Worm (Caenorhabditis elegans) whole organism, young adult: ENCODE data around the gene nhr-204.

Experiments
- C06A6.2 ChIP-seq: fragments of 200-800 bp; sonication (Bioruptor generic); conservative IDR thresholded peaks from 2 replicates; pipeline ENCODE4 v1.3.6; 2022; ENCODE audit warnings: missing genetic modification characterization, missing compliant biosample characterization
- F22D6.2 ChIP-seq: sonication (generic microtip); optimal IDR thresholded peaks from 2 replicates; lab custom pipeline; 2016; ENCODE audit warnings: mild to moderate bottlenecking, missing genetic modification characterization, missing compliant biosample characterization
- F23B12.7 ChIP-seq: sonication (generic microtip); optimal IDR thresholded peaks from 2 replicates; lab custom pipeline; 2017; ENCODE audit warnings: missing genetic modification characterization, mild to moderate bottlenecking, missing compliant biosample characterization, antibody characterized with exemption, moderate library complexity; ENCODE audit not compliant: insufficient read depth
- F33H1.4 ChIP-seq: fragments of 200-800 bp; sonication (Bioruptor generic); IDR thresholded peaks from 2 replicates; pipeline ENCODE4 v1.3.6; 2022; ENCODE audit warnings: missing genetic modification reagents, missing genetic modification characterization, missing compliant biosample characterization
- F39B2.1 ChIP-seq: fragments of 200-800 bp; sonication (Bioruptor generic); IDR thresholded peaks from 2 replicates; pipeline ENCODE4 v1.3.6; 2022; ENCODE audit warnings: missing genetic modification reagents, missing genetic modification characterization, missing compliant biosample characterization
- F49E8.2 ChIP-seq: sonication (generic microtip); optimal IDR thresholded peaks from 3 replicates; lab custom pipeline; 2017; ENCODE audit warnings: missing genetic modification characterization, mild to moderate bottlenecking, missing compliant biosample characterization, antibody characterized with exemption, moderate library complexity; ENCODE audit not compliant: insufficient read depth
- Y79H2A.3 ChIP-seq: fragments of 200-800 bp; sonication (Bioruptor generic); conservative IDR thresholded peaks from 2 replicates; pipeline ENCODE4 v1.3.6; 2022; ENCODE audit warnings: missing genetic modification reagents, missing genetic modification characterization, missing compliant biosample characterization
- ZK185.1 ChIP-seq: sonication (generic microtip); optimal IDR thresholded peaks from 2 replicates; lab custom pipeline; 2016; ENCODE audit warnings: mild to moderate bottlenecking, missing genetic modification characterization, missing compliant biosample characterization; ENCODE audit not compliant: poor library complexity, severe bottlenecking
- attf-3 ChIP-seq: fragments of 200-800 bp; sonication (Bioruptor generic); conservative IDR thresholded peaks from 2 replicates; pipeline ENCODE4 v1.3.6; 2022; ENCODE audit warnings: missing genetic modification reagents, missing genetic modification characterization, missing compliant biosample characterization
- attf-5 ChIP-seq: fragments of 200-800 bp; sonication (Bioruptor generic); optimal IDR thresholded peaks from 2 replicates; lab custom pipeline; 2018; ENCODE audit warnings: mild to moderate bottlenecking, missing genetic modification characterization, missing compliant biosample characterization
- ceh-100 ChIP-seq: fragments of 200-800 bp; sonication (Bioruptor generic); IDR thresholded peaks from 2 replicates; pipeline ENCODE4 v1.3.6; 2022; ENCODE audit warnings: missing genetic modification reagents, missing genetic modification characterization, missing compliant biosample characterization
- ceh-27 ChIP-seq: fragments of 200-800 bp; sonication (Bioruptor generic); optimal IDR thresholded peaks from 2 replicates; lab custom pipeline; 2018; ENCODE audit warnings: mild to moderate bottlenecking, missing genetic modification characterization, moderate library complexity, missing compliant biosample characterization
- chd-7 ChIP-seq: sonication (generic microtip); optimal IDR thresholded peaks from 2 replicates; lab custom pipeline; 2016; ENCODE audit warnings: mild to moderate bottlenecking, missing genetic modification characterization, moderate library complexity, missing compliant biosample characterization
- dpff-1 ChIP-seq: sonication (generic microtip); optimal IDR thresholded peaks from 2 replicates; lab custom pipeline; 2017; ENCODE audit warnings: mild to moderate bottlenecking, missing genetic modification characterization, missing compliant biosample characterization
- egl-18 ChIP-seq: fragments of 200-800 bp; sonication (Bioruptor generic); IDR thresholded peaks from 2 replicates; pipeline ENCODE4 v1.3.6; 2022; ENCODE audit warnings: missing genetic modification reagents, missing genetic modification characterization, missing compliant biosample characterization
- ets-4 ChIP-seq: fragments of 200-800 bp; sonication (Bioruptor generic); optimal IDR thresholded peaks from 2 replicates; lab custom pipeline; 2018; ENCODE audit warnings: mild to moderate bottlenecking, missing genetic modification characterization, missing compliant biosample characterization
- fkh-3 ChIP-seq: sonication (generic microtip); optimal IDR thresholded peaks from 2 replicates; lab custom pipeline; 2016; ENCODE audit warnings: mild to moderate bottlenecking, missing genetic modification characterization, missing compliant biosample characterization
- hmg-1.2 ChIP-seq: fragments of 200-800 bp; sonication (Bioruptor generic); IDR thresholded peaks from 2 replicates; pipeline ENCODE4 v1.3.6; 2022; ENCODE audit warnings: missing genetic modification reagents, missing genetic modification characterization, missing compliant biosample characterization
- lag-1 ChIP-seq: fragments of 200-800 bp; sonication (Bioruptor generic); IDR thresholded peaks from 2 replicates; pipeline ENCODE4 v1.3.6; 2022; ENCODE audit warnings: missing genetic modification reagents, missing genetic modification characterization, missing compliant biosample characterization
- let-607 ChIP-seq, 2 experiments: fragments of 200-800 bp in 1 of 2; sonication (Bioruptor generic) in 1 of 2; sonication (generic microtip) in 1 of 2; optimal IDR thresholded peaks; 2 replicates each; lab custom pipeline; 2016 to 2018; ENCODE audit warnings: mild to moderate bottlenecking in 2 of 2, missing compliant biosample characterization in 2 of 2, missing genetic modification characterization in 2 of 2, moderate library complexity in 2 of 2, missing genotype in 1 of 2
- lin-54 ChIP-seq: fragments of 200-800 bp; sonication (Bioruptor generic); optimal IDR thresholded peaks from 2 replicates; lab custom pipeline; 2018; ENCODE audit warnings: mild to moderate bottlenecking, missing genetic modification characterization, missing compliant biosample characterization
- madf-6 ChIP-seq: fragments of 200-800 bp; sonication (Bioruptor generic); IDR thresholded peaks from 2 replicates; pipeline ENCODE4 v1.3.6; 2022; ENCODE audit warnings: missing genetic modification reagents, missing genetic modification characterization, missing compliant biosample characterization
- mes-4 ChIP-seq: sonication (generic microtip); optimal IDR thresholded peaks from 2 replicates; lab custom pipeline; 2016; ENCODE audit warnings: missing genotype, missing genetic modification characterization, missing compliant biosample characterization
- mxl-1 ChIP-seq: sonication (generic microtip); optimal IDR thresholded peaks from 2 replicates; lab custom pipeline; 2016; ENCODE audit warnings: missing genetic modification characterization, missing compliant biosample characterization
- nfyb-1 ChIP-seq: fragments of 200-800 bp; sonication (Bioruptor generic); IDR thresholded peaks from 2 replicates; pipeline ENCODE4 v1.3.6; 2022; ENCODE audit warnings: missing genetic modification reagents, missing genetic modification characterization, missing compliant biosample characterization
- nhr-120 ChIP-seq: fragments of 200-800 bp; sonication (Bioruptor generic); IDR thresholded peaks from 2 replicates; pipeline ENCODE4 v1.3.6; 2022; ENCODE audit warnings: missing genetic modification characterization, missing compliant biosample characterization
- pbrm-1 ChIP-seq: fragments of 200-800 bp; sonication (Bioruptor generic); IDR thresholded peaks from 2 replicates; pipeline ENCODE4 v1.3.6; 2022; ENCODE audit warnings: missing genetic modification reagents, missing genetic modification characterization, missing compliant biosample characterization
- snpc-1.1 ChIP-seq: sonication (generic microtip); optimal IDR thresholded peaks from 2 replicates; lab custom pipeline; 2017; ENCODE audit warnings: missing genetic modification characterization, mild to moderate bottlenecking, missing compliant biosample characterization, antibody characterized with exemption, moderate library complexity, missing genotype, missing genetic modification reagents; ENCODE audit not compliant: insufficient read depth
- snpc-4 ChIP-seq, 5 experiments: fragments of 150-350 bp in 1 of 5; sonication (generic microtip) in 4 of 5; optimal IDR thresholded peaks; 2 replicates each; lab custom pipeline; 2014 to 2018; ENCODE audit warnings: missing genetic modification characterization in 5 of 5, missing biosample characterization in 3 of 5, antibody characterized with exemption in 2 of 5, mild to moderate bottlenecking in 2 of 5, missing compliant biosample characterization in 2 of 5, missing genotype in 2 of 5, moderate library complexity in 2 of 5, missing genetic modification reagents in 1 of 5
- somi-1 ChIP-seq: fragments of 200-800 bp; sonication (Bioruptor generic); optimal IDR thresholded peaks from 2 replicates; lab custom pipeline; 2018; ENCODE audit warnings: mild to moderate bottlenecking, missing genetic modification characterization, missing compliant biosample characterization
- sptf-2 ChIP-seq: fragments of 200-800 bp; sonication (Bioruptor generic); optimal IDR thresholded peaks from 2 replicates; lab custom pipeline; 2018; ENCODE audit warnings: mild to moderate bottlenecking, missing genetic modification characterization, missing compliant biosample characterization
- unc-130 ChIP-seq: sonication (generic microtip); optimal IDR thresholded peaks from 2 replicates; lab custom pipeline; 2016; ENCODE audit warnings: missing genetic modification reagents, missing genetic modification characterization, missing compliant biosample characterization
- unc-62 ChIP-seq: fragments of 150-350 bp; optimal IDR thresholded peaks from 2 replicates; lab custom pipeline; 2014; ENCODE audit warnings: missing biosample characterization, missing genetic modification reagents, missing genetic modification characterization
- xnd-1 ChIP-seq: sonication (generic microtip); optimal IDR thresholded peaks from 2 replicates; lab custom pipeline; 2016; ENCODE audit warnings: missing genotype, missing genetic modification reagents, missing genetic modification characterization, missing compliant biosample characterization
- zfh-2 ChIP-seq: fragments of 200-800 bp; sonication (Bioruptor generic); conservative IDR thresholded peaks from 2 replicates; pipeline ENCODE4 v1.3.6; 2022; ENCODE audit warnings: missing genetic modification reagents, missing genetic modification characterization, missing compliant biosample characterization
- ztf-26 ChIP-seq: sonication (generic microtip); optimal IDR thresholded peaks from 2 replicates; lab custom pipeline; 2017; ENCODE audit warnings: missing genetic modification characterization, missing compliant biosample characterization

Gene nhr-204

DNA sequence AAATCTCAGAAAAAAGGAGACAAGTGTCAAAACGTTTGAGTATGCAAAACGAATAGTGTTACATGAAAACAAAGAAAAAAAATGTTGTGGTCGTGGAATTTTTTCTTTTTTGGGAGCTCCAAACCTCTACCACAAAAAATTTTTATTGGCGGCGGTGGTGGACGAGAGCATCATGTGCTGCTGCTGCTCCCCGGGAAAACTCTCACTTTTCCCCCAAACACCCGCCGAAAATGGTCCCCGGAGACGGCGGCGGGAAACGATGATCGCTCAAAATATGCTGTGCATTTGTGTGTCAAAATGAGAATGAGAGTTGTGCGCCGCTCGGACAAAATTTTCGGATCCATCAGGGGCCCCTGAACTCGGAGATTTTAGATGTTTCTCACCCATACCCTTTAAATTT lies 37.2 kb upstream of the nhr-204 start:
- TF ChIP-seq F39B2.1 (GFP tag; lab: Robert Waterston, UW) (no peak), ets-4 (GFP tag; lab: Kevin White, UChicago) (no peak), zfh-2 (GFP tag; lab: Robert Waterston, UW) (peak; percentile 74), dpff-1 (no peak), pbrm-1 (no peak)

DNA sequence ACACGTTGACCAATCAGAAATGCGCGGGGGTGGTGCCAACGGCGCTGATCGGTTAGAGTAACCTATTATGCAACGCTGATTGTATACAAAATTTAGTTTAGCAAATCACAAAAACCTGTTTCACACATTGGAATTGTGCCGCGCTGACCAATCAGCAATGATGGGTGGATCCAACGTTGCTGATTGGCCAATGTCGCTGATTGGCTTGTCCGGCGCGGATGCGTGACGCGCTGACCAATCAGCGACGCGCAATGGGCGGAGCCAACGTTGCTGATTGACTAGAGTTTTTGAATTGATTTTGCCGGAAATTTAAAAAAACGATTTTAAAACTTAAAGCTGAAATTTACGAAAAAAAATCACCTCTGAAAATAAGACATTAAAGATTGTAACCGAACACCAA lies 26.7 kb upstream of the nhr-204 start:
- TF ChIP-seq nfyb-1 (0 out of 2 replicates have a peak, but pooled peaks have one; percentile 56), F23B12.7 (tag; lab: Kevin White, UChicago) (no peak), dpff-1 (no peak)

DNA sequence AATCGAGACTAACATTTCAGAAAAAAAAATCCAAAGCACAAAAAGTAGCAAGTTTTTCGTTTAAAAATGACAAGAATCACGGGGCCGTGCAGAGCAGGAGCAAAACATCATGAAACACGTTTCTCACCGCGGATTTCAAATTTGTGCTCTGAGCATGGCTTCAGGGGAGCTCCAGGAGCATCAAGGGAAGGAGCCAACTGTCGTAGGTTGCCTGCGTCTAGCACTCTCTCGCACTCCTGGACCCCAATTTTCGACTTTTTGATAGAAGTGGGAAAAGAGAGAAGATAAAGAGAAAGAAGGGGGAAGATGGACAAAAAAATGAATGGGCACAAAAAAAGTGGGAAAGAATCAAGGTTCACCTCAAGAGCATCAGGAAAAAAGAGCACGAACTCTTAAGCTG lies 26.2 kb upstream of the nhr-204 start:
- TF ChIP-seq zfh-2 (GFP tag; lab: Robert Waterston, UW) (no peak), dpff-1 (no peak), somi-1 (GFP tag; lab: Kevin White, UChicago) (peak; percentile 8), unc-62 (GFP tag; lab: Kevin White, UChicago) (no peak), snpc-4 (GFP tag; optimal IDR thresholded peaks at IDR 0.05; lab: Kevin White, UChicago) (no peak), snpc-4 (tag; optimal IDR thresholded peaks at IDR 0.05; lab: Kevin White, UChicago) (no peak), ceh-27 (GFP tag; lab: Kevin White, UChicago) (peak; percentile 24), ZK185.1 (no peak)
- TF ChIP-seq, all 124 proteins: peak for 2

DNA sequence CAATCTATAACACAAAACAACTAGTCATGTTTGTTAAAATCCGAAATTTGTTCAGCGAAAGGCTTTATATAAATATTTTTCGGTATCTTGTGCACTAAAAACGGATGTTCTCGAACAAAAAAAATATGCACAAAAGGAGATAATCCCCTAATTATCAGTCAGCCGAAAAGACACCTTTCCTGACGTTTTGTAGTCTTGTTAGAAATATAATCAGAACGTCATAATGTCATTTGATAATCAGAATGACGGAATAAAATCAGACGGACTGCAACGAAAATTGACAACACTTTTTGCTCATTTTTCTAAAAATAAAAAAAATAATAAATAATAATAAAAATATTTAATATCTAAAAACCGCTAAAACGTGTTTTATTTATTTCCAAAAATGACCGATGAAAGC lies 25.3 kb upstream of the nhr-204 start:
- TF ChIP-seq snpc-1.1 (tag; lab: Kevin White, UChicago): no peak
- TF ChIP-seq mxl-1 (tag; lab: Kevin White, UChicago): no peak
- TF ChIP-seq fkh-3 (tag; lab: Kevin White, UChicago): no peak
- TF ChIP-seq nfyb-1: no peak
- TF ChIP-seq xnd-1 (tag; lab: Kevin White, UChicago): no peak
- no peak for TF ChIP-seq F49E8.2
- TF ChIP-seq chd-7: no peak
- no peak for TF ChIP-seq ceh-100 (GFP tag; lab: Robert Waterston, UW)
- TF ChIP-seq sptf-2 (GFP tag; lab: Kevin White, UChicago): no peak
- TF ChIP-seq F22D6.2 (tag; lab: Kevin White, UChicago): no peak
- no peak for TF ChIP-seq unc-130 (GFP tag; lab: Kevin White, UChicago)
- no peak for TF ChIP-seq attf-3 (GFP tag; lab: Robert Waterston, UW)

DNA sequence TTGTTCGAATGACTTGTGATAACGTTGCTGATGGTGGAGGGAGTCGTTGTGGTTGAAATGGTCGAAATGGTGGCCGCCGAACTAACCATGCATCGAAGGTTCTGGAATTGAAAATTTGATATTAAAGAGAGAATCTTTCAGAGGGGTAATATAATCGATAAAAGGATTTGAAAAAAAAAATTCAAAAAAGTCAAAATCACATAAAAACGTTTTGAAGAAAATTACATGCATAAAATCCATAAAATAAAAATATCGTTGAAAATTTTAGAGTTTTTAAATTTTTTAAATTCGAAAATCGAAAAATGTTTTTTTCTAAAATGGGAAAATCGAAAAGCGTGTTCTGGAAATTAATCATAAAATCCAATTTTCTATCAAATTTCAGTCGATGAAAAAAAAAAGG lies 23.0 kb upstream of the nhr-204 start, which contains the start of gene npr-5:
Gene npr-5, minus strand, starts transcription at position 101 of the 400 bp plus-strand sequence.
- TF ChIP-seq mes-4 (no peak), F33H1.4 (GFP tag; lab: Robert Waterston, UW) (no peak), madf-6 (GFP tag; lab: Robert Waterston, UW) (no peak), attf-5 (GFP tag; lab: Kevin White, UChicago) (no peak), C06A6.2 (no peak), Y79H2A.3 (GFP tag; lab: Robert Waterston, UW) (no peak), hmg-1.2 (GFP tag; lab: Robert Waterston, UW) (no peak), lin-54 (GFP tag; lab: Kevin White, UChicago) (no peak), nhr-120 (GFP tag; lab: Robert Waterston, UW) (no peak), ceh-100 (GFP tag; lab: Robert Waterston, UW) (no peak), lag-1 (no peak), egl-18 (GFP tag; lab: Robert Waterston, UW) (no peak), ztf-26 (no peak), let-607 (tag; optimal IDR thresholded peaks at IDR 0.05; lab: Kevin White, UChicago) (no peak)
